Worm (Caenorhabditis elegans) whole organism, L3 larva: ENCODE data around the gene R07E3.1.

Source experiments
- ceh-16 ChIP-seq: sonication (generic microtip); optimal IDR thresholded peaks from 2 replicates; lab custom pipeline; 2017; ENCODE audit warnings: missing biosample characterization, missing genetic modification characterization
- daf-12 ChIP-seq: fragments of 150-350 bp; optimal IDR thresholded peaks from 2 replicates; lab custom pipeline; 2014; ENCODE audit warnings: missing biosample characterization, missing genetic modification reagents, missing genetic modification characterization
- elt-1 ChIP-seq: fragments of 150-350 bp; optimal IDR thresholded peaks from 2 replicates; lab custom pipeline; 2014; ENCODE audit warnings: missing biosample characterization, missing genetic modification characterization
- fos-1 ChIP-seq: fragments of 150-350 bp; optimal IDR thresholded peaks from 2 replicates; lab custom pipeline; 2014; ENCODE audit warnings: missing biosample characterization, missing genetic modification characterization
- lin-15B ChIP-seq: fragments of 150-350 bp; optimal IDR thresholded peaks from 2 replicates; lab custom pipeline; 2014; ENCODE audit warnings: missing biosample characterization, missing genetic modification characterization
- mdl-1 ChIP-seq: fragments of 150-350 bp; optimal IDR thresholded peaks from 2 replicates; lab custom pipeline; 2014; ENCODE audit warnings: missing biosample characterization, missing genetic modification characterization
- snpc-4 ChIP-seq: fragments of 150-350 bp; optimal IDR thresholded peaks from 2 replicates; lab custom pipeline; 2014; ENCODE audit warnings: missing biosample characterization, missing genetic modification characterization
- ztf-4 ChIP-seq: fragments of 150-350 bp; optimal IDR thresholded peaks from 2 replicates; lab custom pipeline; 2014; ENCODE audit warnings: missing biosample characterization, missing genetic modification characterization

DNA sequence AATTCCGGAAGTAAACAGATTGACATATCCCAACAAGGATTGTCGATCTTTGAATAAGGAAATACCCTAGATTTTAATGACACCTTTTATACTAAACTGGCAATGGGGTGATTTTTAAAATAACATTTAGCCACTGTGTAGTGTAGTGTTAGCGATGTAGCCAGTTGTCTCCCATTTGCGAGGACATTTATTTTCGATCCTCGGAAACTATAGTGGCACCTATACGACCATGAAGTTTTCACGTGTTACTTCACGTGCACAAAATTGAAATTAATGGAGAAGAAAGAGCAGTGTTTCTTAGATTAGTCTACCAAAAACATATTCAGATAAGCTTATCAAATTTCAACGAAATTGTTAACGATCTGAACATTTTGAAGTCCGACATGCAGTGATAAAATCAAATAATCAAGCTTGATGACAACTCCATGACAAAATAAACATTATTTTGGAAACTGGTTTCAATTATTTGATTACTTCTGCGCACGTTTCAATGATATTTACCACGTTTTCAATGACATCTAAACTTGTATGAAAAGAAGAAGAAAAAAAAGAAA, 7.6 kb downstream of the R07E3.1 start, which contains the start of gene R07E3.4:
- TF ChIP-seq snpc-4 (tag; lab: Kevin White, UChicago) (no peak), fos-1 (no peak), ztf-4 (tag; lab: Kevin White, UChicago) (no peak), mdl-1 (tag; lab: Kevin White, UChicago) (no peak), elt-1 (tag; lab: Kevin White, UChicago) (no peak), daf-12 (tag; lab: Kevin White, UChicago) (no peak), lin-15B (tag; lab: Kevin White, UChicago) (no peak), ceh-16 (no peak)
